Worm (Caenorhabditis elegans): ENCODE data around the gene F47F2.3.

The F47F2.3 gene

DNA sequence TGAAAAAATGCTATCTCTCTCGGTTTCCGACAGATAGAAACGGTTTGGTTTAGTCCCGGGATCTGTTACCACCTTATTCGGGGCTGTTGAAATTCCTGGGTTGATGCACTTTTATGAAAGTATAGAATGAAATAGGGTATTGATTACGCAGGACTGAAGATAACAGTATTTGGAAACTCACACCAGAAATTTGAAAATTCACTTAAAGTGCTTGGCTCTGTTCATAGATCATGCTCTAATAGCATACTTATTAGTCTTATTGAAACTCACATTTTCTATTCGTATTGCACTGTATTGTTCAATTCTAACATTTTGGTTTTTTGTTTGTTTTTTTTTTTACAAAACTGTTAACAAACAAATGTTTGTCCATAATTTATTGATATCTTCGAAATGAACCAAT is 29.3 kb downstream of the F47F2.3 start:
- TF ChIP-seq unc-86 (tag; optimal IDR thresholded peaks at IDR 0.05) (no peak), C38D4.7 (GFP tag; optimal IDR thresholded peaks at IDR 0.05) (no peak), sox-4 (tag; optimal IDR thresholded peaks at IDR 0.05) (no peak), ref-2 (tag; optimal IDR thresholded peaks at IDR 0.05) (no peak), nhr-232 (tag; optimal IDR thresholded peaks at IDR 0.05) (no peak), fax-1 (tag; optimal IDR thresholded peaks at IDR 0.05) (no peak), ceh-9 (tag; optimal IDR thresholded peaks at IDR 0.05) (no peak), nfya-1 (tag; optimal IDR thresholded peaks at IDR 0.05) (no peak), che-1 (tag; optimal IDR thresholded peaks at IDR 0.05) (no peak), zip-5 (tag; optimal IDR thresholded peaks at IDR 0.05) (no peak), sox-2 (GFP tag; IDR thresholded peaks at IDR 0.05) (no peak), ahr-1 (tag; optimal IDR thresholded peaks at IDR 0.05) (no peak), ceh-22 (tag; optimal IDR thresholded peaks at IDR 0.05) (no peak), ceh-34 (tag; optimal IDR thresholded peaks at IDR 0.05) (no peak), pax-1 (tag; optimal IDR thresholded peaks at IDR 0.05) (no peak)

- no peak for TF ChIP-seq ceh-9 (tag; optimal IDR thresholded peaks at IDR 0.05)
- no peak for TF ChIP-seq sdc-2 (tag; optimal IDR thresholded peaks at IDR 0.05)
- TF ChIP-seq pat-9 (tag; optimal IDR thresholded peaks at IDR 0.05): no peak
- no peak for TF ChIP-seq madf-2 (tag; optimal IDR thresholded peaks at IDR 0.05)
- TF ChIP-seq ztf-16 (tag; optimal IDR thresholded peaks at IDR 0.05): no peak
- TF ChIP-seq unc-55 (GFP tag; optimal IDR thresholded peaks at IDR 0.05): no peak
- TF ChIP-seq pag-3 (tag; optimal IDR thresholded peaks at IDR 0.05; ENCODE audit: borderline replicate concordance): no peak
- TF ChIP-seq rnt-1 (tag; optimal IDR thresholded peaks at IDR 0.05): no peak
- TF ChIP-seq unc-3 (GFP tag; conservative IDR thresholded peaks at IDR 0.05): no peak
- no peak for TF ChIP-seq unc-3 (tag; optimal IDR thresholded peaks at IDR 0.05)
- TF ChIP-seq eyg-1 (tag; optimal IDR thresholded peaks at IDR 0.05): no peak
- no peak for TF ChIP-seq hlh-15 (tag; optimal IDR thresholded peaks at IDR 0.05)
- TF ChIP-seq ceh-48 (tag; optimal IDR thresholded peaks at IDR 0.05): no peak
- TF ChIP-seq sox-4 (tag; optimal IDR thresholded peaks at IDR 0.05): no peak
- no peak for TF ChIP-seq ref-2 (tag; optimal IDR thresholded peaks at IDR 0.05)
These were observed 34.2 kb downstream of the F47F2.3 start for ce11 chrX:3861294-3861693.

DNA sequence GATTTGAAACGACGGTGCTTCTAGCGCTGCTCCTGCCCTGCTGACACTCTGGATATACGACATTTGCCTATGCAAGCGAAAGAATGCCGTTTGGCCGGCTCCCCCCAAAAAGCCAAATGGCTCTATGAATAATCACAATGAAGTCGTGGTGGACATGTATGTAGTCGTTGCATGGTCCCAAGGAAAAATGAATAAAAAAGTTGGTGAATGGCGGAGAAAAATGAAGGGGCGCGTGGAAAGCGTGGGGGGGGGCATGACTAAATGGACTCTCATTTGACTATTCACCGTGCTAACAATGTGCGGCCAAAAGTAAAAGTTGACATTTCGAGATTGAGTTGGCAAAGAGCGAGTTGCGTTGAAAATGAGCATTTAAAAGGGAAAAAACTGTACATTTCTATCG is 36.0 kb downstream of the F47F2.3 start:
- TF ChIP-seq sox-2 (GFP tag; IDR thresholded peaks at IDR 0.05) (no peak), ceh-14 (tag; optimal IDR thresholded peaks at IDR 0.05) (no peak), lin-11 (tag; optimal IDR thresholded peaks at IDR 0.05) (no peak), hlh-15 (tag; optimal IDR thresholded peaks at IDR 0.05) (no peak), ama-1 (optimal IDR thresholded peaks at IDR 0.05) (no peak), elt-2 (tag; optimal IDR thresholded peaks at IDR 0.05) (no peak), ceh-34 (tag; optimal IDR thresholded peaks at IDR 0.05) (no peak), pha-4 (tag; optimal IDR thresholded peaks at IDR 0.05) (no peak), ceh-19 (GFP tag; optimal IDR thresholded peaks at IDR 0.05) (no peak), che-1 (tag; optimal IDR thresholded peaks at IDR 0.05) (no peak), C08G9.2 (tag; optimal IDR thresholded peaks at IDR 0.05) (no peak), hlh-30 (tag; optimal IDR thresholded peaks at IDR 0.05; ENCODE audit: insufficient read depth) (no peak), madf-2 (tag; optimal IDR thresholded peaks at IDR 0.05) (no peak), pat-9 (tag; optimal IDR thresholded peaks at IDR 0.05) (no peak), odd-2 (tag; optimal IDR thresholded peaks at IDR 0.05) (no peak), K09A11.1 (tag; optimal IDR thresholded peaks at IDR 0.05; ENCODE audit: insufficient read depth) (no peak)

DNA sequence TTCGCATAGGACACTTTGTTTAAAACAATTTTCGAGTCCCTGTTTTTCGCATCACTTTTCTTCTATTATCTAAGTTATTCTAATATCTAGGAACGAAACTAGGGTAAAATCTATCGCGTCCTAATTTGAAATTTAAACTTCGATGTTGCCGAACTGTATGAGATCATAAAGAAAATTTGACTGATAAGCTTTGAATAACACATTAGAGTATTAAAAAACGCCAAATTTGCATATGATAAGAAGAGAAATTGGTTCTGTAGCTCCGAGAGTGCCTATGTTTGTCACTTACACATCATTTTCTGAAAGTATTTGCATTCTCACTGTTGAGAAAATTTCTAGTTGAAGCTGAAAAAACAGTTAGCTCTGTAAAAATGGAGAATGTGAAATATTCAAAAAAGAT is 37.1 kb downstream of the F47F2.3 start:
- TF ChIP-seq ceh-24 (tag; optimal IDR thresholded peaks at IDR 0.05) (no peak), pat-9 (tag; optimal IDR thresholded peaks at IDR 0.05) (no peak), syd-9 (tag; optimal IDR thresholded peaks at IDR 0.05) (no peak), hlh-6 (tag; optimal IDR thresholded peaks at IDR 0.05) (no peak), lin-11 (tag; optimal IDR thresholded peaks at IDR 0.05) (no peak), pax-1 (tag; optimal IDR thresholded peaks at IDR 0.05) (no peak)
